Worm (Caenorhabditis elegans) whole organism, L1 larva: ENCODE measurements around the gene nta-1.

ENCODE experiments used
- C04F5.9 ChIP-seq: sonication (generic microtip); optimal IDR thresholded peaks from 2 replicates; lab custom pipeline; 2016; ENCODE audit warnings: missing genetic modification characterization, missing compliant biosample characterization
- C16A3.4 ChIP-seq: fragments of 150-350 bp; optimal IDR thresholded peaks from 2 replicates; lab custom pipeline; 2014; ENCODE audit warnings: missing biosample characterization, missing genetic modification characterization
- Y116A8C.19 ChIP-seq: sonication (generic microtip); optimal IDR thresholded peaks from 2 replicates; lab custom pipeline; 2016; ENCODE audit warnings: missing compliant biosample characterization, missing genetic modification characterization, borderline replicate concordance
- aha-1 ChIP-seq: fragments of 150-350 bp; optimal IDR thresholded peaks from 2 replicates; lab custom pipeline; 2014; ENCODE audit warnings: missing biosample characterization, missing genetic modification characterization
- alr-1 ChIP-seq: fragments of 200-800 bp; sonication (Bioruptor generic); optimal IDR thresholded peaks from 2 replicates; lab custom pipeline; 2018; ENCODE audit warnings: borderline replicate concordance, mild to moderate bottlenecking, missing genetic modification characterization, missing compliant biosample characterization
- ama-1 ChIP-seq: fragments of 150-350 bp; optimal IDR thresholded peaks from 2 replicates; lab custom pipeline; 2014
- ceh-63 ChIP-seq: fragments of 200-800 bp; sonication (Bioruptor generic); optimal IDR thresholded peaks from 2 replicates; lab custom pipeline; 2018; ENCODE audit warnings: mild to moderate bottlenecking, missing genetic modification characterization, missing compliant biosample characterization
- ceh-8 ChIP-seq: fragments of 200-800 bp; sonication (Bioruptor generic); optimal IDR thresholded peaks from 2 replicates; lab custom pipeline; 2018; ENCODE audit warnings: mild to moderate bottlenecking, missing genetic modification characterization, moderate library complexity, missing compliant biosample characterization
- ceh-82 ChIP-seq, 3 experiments: fragments of 150-350 bp in 1 of 3; sonication (generic microtip) in 2 of 3; optimal IDR thresholded peaks; 2 replicates each; lab custom pipeline; 2014 to 2017; ENCODE audit warnings: missing biosample characterization in 3 of 3, missing genetic modification characterization in 3 of 3
- ceh-88 ChIP-seq: fragments of 200-800 bp; sonication (Bioruptor generic); IDR thresholded peaks from 2 replicates; pipeline ENCODE4 v1.3.6; 2022; ENCODE audit warnings: missing genetic modification characterization, missing compliant biosample characterization
- ces-1 ChIP-seq: fragments of 150-350 bp; optimal IDR thresholded peaks from 2 replicates; lab custom pipeline; 2014; ENCODE audit warnings: missing biosample characterization, missing genetic modification reagents, missing genetic modification characterization
- dsc-1 ChIP-seq: sonication (generic microtip); optimal IDR thresholded peaks from 2 replicates; lab custom pipeline; 2016; ENCODE audit warnings: mild to moderate bottlenecking, missing genetic modification characterization, missing compliant biosample characterization
- efl-1 ChIP-seq, 4 experiments: fragments of 150-350 bp; optimal IDR thresholded peaks in 3 of 4; peaks in 1 of 4; 1 replicate in 1 of 4; 2 replicates in 3 of 4; lab custom pipeline; 2014; ENCODE audit warnings: missing biosample characterization in 2 of 4, missing genetic modification characterization in 2 of 4, missing genetic modification reagents in 2 of 4
- elt-2 ChIP-seq: sonication (generic microtip); optimal IDR thresholded peaks from 2 replicates; lab custom pipeline; 2016; ENCODE audit warnings: missing genetic modification characterization, mild to moderate bottlenecking, inconsistent platforms, missing compliant biosample characterization, missing genetic modification reagents
- ets-5 ChIP-seq: fragments of 200-800 bp; sonication (Bioruptor generic); IDR thresholded peaks from 2 replicates; pipeline ENCODE4 v1.3.6; 2022; ENCODE audit warnings: missing genetic modification characterization, missing compliant biosample characterization
- fkh-8 ChIP-seq: sonication (generic microtip); optimal IDR thresholded peaks from 2 replicates; lab custom pipeline; 2016; ENCODE audit warnings: mild to moderate bottlenecking, missing genetic modification characterization, missing compliant biosample characterization
- grh-1 ChIP-seq: fragments of 200-800 bp; sonication (Bioruptor generic); IDR thresholded peaks from 2 replicates; pipeline ENCODE4 v1.3.6; 2022; ENCODE audit warnings: missing genetic modification reagents, missing genetic modification characterization, missing compliant biosample characterization
- jun-1 ChIP-seq: fragments of 150-350 bp; optimal IDR thresholded peaks from 2 replicates; lab custom pipeline; 2014; ENCODE audit warnings: missing biosample characterization, missing genetic modification reagents, missing genetic modification characterization
- lin-15B ChIP-seq: fragments of 150-350 bp; sonication (generic microtip); optimal IDR thresholded peaks from 3 replicates; lab custom pipeline; 2014; ENCODE audit warnings: missing biosample characterization, missing genetic modification characterization
- lin-35 ChIP-seq, 2 experiments: fragments of 150-350 bp; optimal IDR thresholded peaks; 2 replicates each; lab custom pipeline; 2014; ENCODE audit warnings: missing biosample characterization in 2 of 2, missing genetic modification characterization in 2 of 2, missing genetic modification reagents in 2 of 2
- lir-3 ChIP-seq: sonication (generic microtip); optimal IDR thresholded peaks from 2 replicates; lab custom pipeline; 2016; ENCODE audit warnings: mild to moderate bottlenecking, missing genetic modification characterization, moderate library complexity, missing compliant biosample characterization; ENCODE audit not compliant: poor library complexity
- mdl-1 ChIP-seq, 2 experiments: fragments of 150-350 bp; optimal IDR thresholded peaks; 2 replicates each; lab custom pipeline; 2014 to 2017; ENCODE audit warnings: missing biosample characterization in 2 of 2, missing genetic modification characterization in 2 of 2, inconsistent platforms in 1 of 2
- mep-1 ChIP-seq: fragments of 150-350 bp; optimal IDR thresholded peaks from 2 replicates; lab custom pipeline; 2014; ENCODE audit warnings: missing biosample characterization, missing genetic modification characterization
- nhr-11 ChIP-seq: fragments of 150-350 bp; optimal IDR thresholded peaks from 2 replicates; lab custom pipeline; 2014; ENCODE audit warnings: missing biosample characterization, missing genetic modification characterization
- nhr-19 ChIP-seq: fragments of 200-800 bp; sonication (Bioruptor generic); conservative IDR thresholded peaks from 2 replicates; pipeline ENCODE4 v1.3.6; 2022; ENCODE audit warnings: missing genetic modification characterization, missing compliant biosample characterization
- nhr-47 ChIP-seq: sonication (generic microtip); optimal IDR thresholded peaks from 2 replicates; lab custom pipeline; 2016; ENCODE audit warnings: mild to moderate bottlenecking, missing genetic modification characterization, moderate library complexity, missing compliant biosample characterization
- nhr-90 ChIP-seq: sonication (generic microtip); optimal IDR thresholded peaks from 2 replicates; lab custom pipeline; 2016; ENCODE audit warnings: mild to moderate bottlenecking, missing genetic modification characterization, missing compliant biosample characterization; ENCODE audit not compliant: poor library complexity
- rnt-1 ChIP-seq: sonication (generic microtip); optimal IDR thresholded peaks from 2 replicates; lab custom pipeline; 2016; ENCODE audit warnings: mild to moderate bottlenecking, missing genetic modification characterization, moderate library complexity, missing compliant biosample characterization
- skn-1 ChIP-seq: fragments of 150-350 bp; optimal IDR thresholded peaks from 2 replicates; lab custom pipeline; 2014; ENCODE audit warnings: missing biosample characterization, missing genetic modification characterization
- sptf-1 ChIP-seq: fragments of 150-350 bp; optimal IDR thresholded peaks from 2 replicates; lab custom pipeline; 2014; ENCODE audit warnings: missing biosample characterization, missing genetic modification characterization
- swsn-7 ChIP-seq: sonication (generic microtip); optimal IDR thresholded peaks from 2 replicates; lab custom pipeline; 2016; ENCODE audit warnings: missing genetic modification characterization, missing compliant biosample characterization
- tbx-2 ChIP-seq: sonication (generic microtip); optimal IDR thresholded peaks from 2 replicates; lab custom pipeline; 2016; ENCODE audit warnings: missing genetic modification characterization, missing compliant biosample characterization
- unc-98 ChIP-seq: fragments of 200-800 bp; sonication (Bioruptor generic); IDR thresholded peaks from 2 replicates; pipeline ENCODE4 v1.3.6; 2022; ENCODE audit warnings: missing genetic modification characterization, missing compliant biosample characterization
- vab-15 ChIP-seq: sonication (generic microtip); optimal IDR thresholded peaks from 2 replicates; lab custom pipeline; 2017; ENCODE audit warnings: missing genotype, mild to moderate bottlenecking, missing genetic modification characterization, missing compliant biosample characterization
- ztf-11 ChIP-seq, 2 experiments: sonication (generic microtip); optimal IDR thresholded peaks; 2 replicates each; lab custom pipeline; 2016 to 2017; ENCODE audit warnings: missing genetic modification characterization in 2 of 2, missing biosample characterization in 1 of 2, missing compliant biosample characterization in 1 of 2

Gene nta-1

ce11 chrII:3724175-3724715, 19.4 kb downstream of the nta-1 start, which contains the start of gene C46E10.1:
C46E10.1 (plus strand) TSS chrII:3724225.
- TF ChIP-seq nhr-19 (GFP tag; lab: Robert Waterston, UW) (no peak), ces-1 (GFP tag; lab: Kevin White, UChicago) (no peak), elt-2 (tag; lab: Kevin White, UChicago) (no peak), ets-5 (GFP tag; lab: Robert Waterston, UW) (no peak), nhr-90 (tag; lab: Kevin White, UChicago) (no peak), ztf-11 (tag; optimal IDR thresholded peaks at IDR 0.05; lab: Kevin White, UChicago) (no peak), lin-35 (GFP tag; optimal IDR thresholded peaks at IDR 0.05; lab: Kevin White, UChicago) (no peak), alr-1 (tag; lab: Kevin White, UChicago) (no peak), ceh-63 (GFP tag; lab: Kevin White, UChicago) (no peak), jun-1 (tag; lab: Kevin White, UChicago) (no peak), tbx-2 (tag; lab: Kevin White, UChicago) (no peak), nhr-11 (tag; lab: Kevin White, UChicago) (no peak), C16A3.4 (no peak), fkh-8 (no peak), grh-1 (GFP tag; lab: Robert Waterston, UW) (no peak), efl-1 (optimal IDR thresholded peaks at IDR 0.05; lab: Kevin White, UChicago) (no peak), efl-1 (GFP tag; optimal IDR thresholded peaks at IDR 0.05 in 1 of 2; lab: Kevin White, UChicago) (no peak), dsc-1 (tag; lab: Kevin White, UChicago) (no peak), lin-15B (tag; lab: Kevin White, UChicago) (no peak)

ce11 chrII:3721016-3721415, 22.6 kb downstream of the nta-1 start, which contains the start of gene C46E10.3:
C46E10.3 (plus strand) TSS chrII:3721316.
- TF ChIP-seq tbx-2 (tag; lab: Kevin White, UChicago) (no peak), ama-1 (lab: Kevin White, UChicago) (no peak), lir-3 (no peak), sptf-1 (tag; lab: Kevin White, UChicago) (no peak), ceh-88 (no peak), aha-1 (tag; lab: Kevin White, UChicago) (no peak), mep-1 (tag; lab: Kevin White, UChicago) (no peak), rnt-1 (tag; lab: Kevin White, UChicago) (no peak), swsn-7 (tag; lab: Kevin White, UChicago) (no peak), ceh-82 (tag; optimal IDR thresholded peaks at IDR 0.05; lab: Kevin White, UChicago) (no peak), ztf-11 (tag; optimal IDR thresholded peaks at IDR 0.05; lab: Kevin White, UChicago) (no peak), mdl-1 (tag; optimal IDR thresholded peaks at IDR 0.05; lab: Kevin White, UChicago) (no peak), C04F5.9 (tag; lab: Kevin White, UChicago) (no peak), dsc-1 (tag; lab: Kevin White, UChicago) (no peak), ceh-8 (GFP tag; lab: Kevin White, UChicago) (no peak)
- TF ChIP-seq, all 84 proteins: peak for 0

- TF ChIP-seq mdl-1 (tag; optimal IDR thresholded peaks at IDR 0.05; lab: Kevin White, UChicago): no peak
- TF ChIP-seq nhr-47 (tag; lab: Kevin White, UChicago): no peak
- TF ChIP-seq, all 84 proteins: peak for 0
These were observed 26.7 kb downstream of the nta-1 start, which contains the start of gene fbxc-52 for ce11 chrII:3716961-3717360. fbxc-52 (plus strand) TSS chrII:3717261.

ce11 chrII:3716455-3716854, 27.2 kb downstream of the nta-1 start, which contains the start of gene srh-99:
srh-99 (minus strand) TSS chrII:3716555.
- TF ChIP-seq Y116A8C.19 (tag; lab: Kevin White, UChicago) (no peak), ceh-63 (GFP tag; lab: Kevin White, UChicago) (no peak), ceh-82 (tag; optimal IDR thresholded peaks at IDR 0.05; lab: Kevin White, UChicago) (no peak), lin-15B (tag; lab: Kevin White, UChicago) (no peak), unc-98 (GFP tag; lab: Robert Waterston, UW) (no peak), mdl-1 (tag; optimal IDR thresholded peaks at IDR 0.05; lab: Kevin White, UChicago) (no peak), vab-15 (no peak), skn-1 (no peak), jun-1 (tag; lab: Kevin White, UChicago) (no peak)
